Worm (Caenorhabditis elegans) whole organism, L4 larva: ENCODE measurements around the gene nfu-1.

ENCODE experiments used
- D1046.2 ChIP-seq: fragments of 200-800 bp; sonication (Bioruptor generic); IDR thresholded peaks from 2 replicates; pipeline ENCODE4 v1.3.6; 2022; ENCODE audit warnings: missing genetic modification characterization, missing compliant biosample characterization
- F37D6.2 ChIP-seq: sonication (generic microtip); optimal IDR thresholded peaks from 2 replicates; lab custom pipeline; 2016; ENCODE audit warnings: mild to moderate bottlenecking, missing genetic modification characterization, missing compliant biosample characterization
- F44E2.7 ChIP-seq: fragments of 200-800 bp; sonication (Bioruptor generic); IDR thresholded peaks from 2 replicates; pipeline ENCODE4 v2.1.2; 2022; ENCODE audit warnings: missing genetic modification characterization, missing compliant biosample characterization
- T20F7.1 ChIP-seq: fragments of 200-800 bp; sonication (Bioruptor generic); optimal IDR thresholded peaks from 2 replicates; lab custom pipeline; 2018; ENCODE audit warnings: mild to moderate bottlenecking, missing genetic modification characterization, missing compliant biosample characterization
- aha-1 ChIP-seq: fragments of 150-350 bp; peaks from one replicate; lab custom pipeline; 2014; ENCODE audit warnings: missing biosample characterization, missing genetic modification characterization
- ceh-62 ChIP-seq: sonication (generic microtip); optimal IDR thresholded peaks from 2 replicates; lab custom pipeline; 2017; ENCODE audit warnings: missing biosample characterization, missing genetic modification characterization
- cey-2 ChIP-seq: sonication (generic microtip); optimal IDR thresholded peaks from 3 replicates; lab custom pipeline; 2017; ENCODE audit warnings: missing genetic modification characterization, mild to moderate bottlenecking, missing compliant biosample characterization, antibody characterized with exemption, borderline replicate concordance; ENCODE audit not compliant: insufficient read depth
- ctbp-1 ChIP-seq: fragments of 200-800 bp; sonication (Bioruptor generic); IDR thresholded peaks from 2 replicates; pipeline ENCODE4 v1.3.6; 2022; ENCODE audit warnings: missing genetic modification reagents, missing genetic modification characterization, missing compliant biosample characterization
- daf-12 ChIP-seq: fragments of 150-350 bp; optimal IDR thresholded peaks from 2 replicates; lab custom pipeline; 2014; ENCODE audit warnings: missing biosample characterization, missing genetic modification reagents, missing genetic modification characterization
- daf-16 ChIP-seq, 3 experiments: sonication (generic microtip); optimal IDR thresholded peaks; 2 replicates each; lab custom pipeline; 2016 to 2017; ENCODE audit warnings: missing genetic modification characterization in 3 of 3, missing genetic modification reagents in 3 of 3, mild to moderate bottlenecking in 2 of 3, missing compliant biosample characterization in 2 of 3, missing biosample characterization in 1 of 3, moderate library complexity in 1 of 3
- daf-8 ChIP-seq: fragments of 200-800 bp; sonication (Bioruptor generic); IDR thresholded peaks from 2 replicates; pipeline ENCODE4 v1.3.6; 2022; ENCODE audit warnings: missing genetic modification characterization, missing compliant biosample characterization
- duxl-1 ChIP-seq: sonication (generic microtip); optimal IDR thresholded peaks from 2 replicates; lab custom pipeline; 2016; ENCODE audit warnings: mild to moderate bottlenecking, missing genetic modification characterization, moderate library complexity, missing compliant biosample characterization; ENCODE audit not compliant: poor library complexity
- dve-1 ChIP-seq: sonication (generic microtip); optimal IDR thresholded peaks from 2 replicates; lab custom pipeline; 2017; ENCODE audit warnings: antibody characterized with exemption, mild to moderate bottlenecking, missing genetic modification characterization, missing compliant biosample characterization; ENCODE audit not compliant: insufficient read depth
- fkh-10 ChIP-seq: fragments of 150-350 bp; optimal IDR thresholded peaks from 2 replicates; lab custom pipeline; 2014; ENCODE audit warnings: missing biosample characterization, missing genetic modification reagents, missing genetic modification characterization
- hif-1 ChIP-seq, 2 experiments: sonication (generic microtip); optimal IDR thresholded peaks; 2 replicates each; lab custom pipeline; 2016 to 2017; ENCODE audit warnings: missing compliant biosample characterization in 2 of 2, missing genetic modification characterization in 2 of 2, missing genetic modification reagents in 2 of 2, missing genotype in 2 of 2, mild to moderate bottlenecking in 1 of 2
- hlh-11 ChIP-seq: fragments of 200-800 bp; sonication (Bioruptor generic); optimal IDR thresholded peaks from 2 replicates; lab custom pipeline; 2018; ENCODE audit warnings: mild to moderate bottlenecking, missing genetic modification characterization, missing compliant biosample characterization
- hlh-30 ChIP-seq: sonication (generic microtip); optimal IDR thresholded peaks from 2 replicates; lab custom pipeline; 2017; ENCODE audit warnings: antibody characterized with exemption, mild to moderate bottlenecking, missing genetic modification characterization, missing compliant biosample characterization; ENCODE audit not compliant: insufficient read depth
- jun-1 ChIP-seq: fragments of 150-350 bp; optimal IDR thresholded peaks from 2 replicates; lab custom pipeline; 2014; ENCODE audit warnings: missing biosample characterization, missing genetic modification reagents, missing genetic modification characterization
- lin-15B ChIP-seq: fragments of 150-350 bp; sonication (generic microtip); optimal IDR thresholded peaks from 3 replicates; lab custom pipeline; 2014; ENCODE audit warnings: missing biosample characterization, missing genetic modification characterization
- lin-38 ChIP-seq: fragments of 200-800 bp; sonication (Bioruptor generic); IDR thresholded peaks from 2 replicates; pipeline ENCODE4 v1.3.6; 2022; ENCODE audit warnings: missing genetic modification reagents, missing genetic modification characterization, missing compliant biosample characterization
- madf-9 ChIP-seq: fragments of 200-800 bp; sonication (Bioruptor generic); conservative IDR thresholded peaks from 2 replicates; pipeline ENCODE4 v1.3.6; 2022; ENCODE audit warnings: missing genetic modification reagents, missing genetic modification characterization, missing compliant biosample characterization
- mdl-1 ChIP-seq, 2 experiments: fragments of 150-350 bp in 1 of 2; sonication (generic microtip) in 1 of 2; optimal IDR thresholded peaks; 2 replicates each; lab custom pipeline; 2014 to 2017; ENCODE audit warnings: missing biosample characterization in 2 of 2, missing genetic modification characterization in 2 of 2
- mep-1 ChIP-seq: fragments of 150-350 bp; sonication (generic microtip); optimal IDR thresholded peaks from 3 replicates; lab custom pipeline; 2014; ENCODE audit warnings: missing biosample characterization, missing genetic modification characterization
- mes-2 ChIP-seq: sonication (generic microtip); optimal IDR thresholded peaks from 2 replicates; lab custom pipeline; 2016; ENCODE audit warnings: missing genotype, mild to moderate bottlenecking, missing genetic modification characterization, missing compliant biosample characterization; ENCODE audit not compliant: poor library complexity, severe bottlenecking
- nhr-102 ChIP-seq: sonication (generic microtip); optimal IDR thresholded peaks from 2 replicates; lab custom pipeline; 2016; ENCODE audit warnings: mild to moderate bottlenecking, missing genetic modification characterization, moderate library complexity, missing compliant biosample characterization
- nhr-11 ChIP-seq: fragments of 150-350 bp; optimal IDR thresholded peaks from 2 replicates; lab custom pipeline; 2014; ENCODE audit warnings: missing biosample characterization, missing genetic modification characterization
- nhr-25 ChIP-seq: sonication (generic microtip); optimal IDR thresholded peaks from 2 replicates; lab custom pipeline; 2017; ENCODE audit warnings: missing genetic modification characterization, mild to moderate bottlenecking, missing compliant biosample characterization, antibody characterized with exemption, moderate library complexity, borderline replicate concordance; ENCODE audit not compliant: insufficient read depth
- nhr-48 ChIP-seq: sonication (generic microtip); optimal IDR thresholded peaks from 2 replicates; lab custom pipeline; 2016; ENCODE audit warnings: mild to moderate bottlenecking, missing genetic modification characterization, missing compliant biosample characterization
- nhr-77 ChIP-seq: fragments of 150-350 bp; optimal IDR thresholded peaks from 2 replicates; lab custom pipeline; 2014; ENCODE audit warnings: missing biosample characterization, missing genetic modification characterization
- pha-4 ChIP-seq, 2 experiments: fragments of 150-350 bp in 1 of 2; fragments of 200-800 bp in 1 of 2; sonication (Bioruptor generic) in 1 of 2; IDR thresholded peaks in 1 of 2; optimal IDR thresholded peaks in 1 of 2; 2 replicates each; pipeline versions ENCODE4 v1.3.6 to Lab custom; 2014 to 2022; ENCODE audit warnings: missing genetic modification characterization in 2 of 2, missing genetic modification reagents in 2 of 2, missing biosample characterization in 1 of 2, missing compliant biosample characterization in 1 of 2
- rbr-2 ChIP-seq: sonication (generic microtip); optimal IDR thresholded peaks from 2 replicates; lab custom pipeline; 2016; ENCODE audit warnings: missing genotype, missing genetic modification characterization, missing compliant biosample characterization
- sdz-12 ChIP-seq: fragments of 200-800 bp; sonication (Bioruptor generic); optimal IDR thresholded peaks from 2 replicates; lab custom pipeline; 2018; ENCODE audit warnings: mild to moderate bottlenecking, missing genetic modification characterization, missing compliant biosample characterization
- snpc-1.2 ChIP-seq: fragments of 200-800 bp; sonication (Bioruptor generic); IDR thresholded peaks from 2 replicates; pipeline ENCODE4 v1.3.6; 2022; ENCODE audit warnings: missing genetic modification reagents, missing genetic modification characterization, missing compliant biosample characterization
- spr-1 ChIP-seq: sonication (generic microtip); optimal IDR thresholded peaks from 2 replicates; lab custom pipeline; 2016; ENCODE audit warnings: mild to moderate bottlenecking, missing genetic modification characterization, missing compliant biosample characterization
- tra-1 ChIP-seq: fragments of 200-800 bp; sonication (Bioruptor generic); IDR thresholded peaks from 2 replicates; pipeline ENCODE4 v1.3.6; 2022; ENCODE audit warnings: missing genetic modification reagents, missing genetic modification characterization, missing compliant biosample characterization
- unc-130 ChIP-seq: sonication (generic microtip); optimal IDR thresholded peaks from 2 replicates; lab custom pipeline; 2016; ENCODE audit warnings: missing genetic modification reagents, missing genetic modification characterization, missing compliant biosample characterization
- vab-7 ChIP-seq: fragments of 200-800 bp; sonication (Bioruptor generic); IDR thresholded peaks from 2 replicates; pipeline ENCODE4 v1.3.6; 2022; ENCODE audit warnings: missing genetic modification reagents, missing genetic modification characterization, missing compliant biosample characterization
- zfp-3 ChIP-seq: fragments of 200-800 bp; sonication (Bioruptor generic); conservative IDR thresholded peaks from 2 replicates; pipeline ENCODE4 v1.3.6; 2022; ENCODE audit warnings: missing genetic modification reagents, missing genetic modification characterization, missing compliant biosample characterization
- zip-11 ChIP-seq: fragments of 200-800 bp; sonication (Bioruptor generic); IDR thresholded peaks from 2 replicates; pipeline ENCODE4 v1.3.6; 2022; ENCODE audit warnings: missing genetic modification characterization, missing compliant biosample characterization
- zip-2 ChIP-seq: fragments of 150-350 bp; optimal IDR thresholded peaks from 2 replicates; lab custom pipeline; 2014; ENCODE audit warnings: missing biosample characterization, missing genetic modification characterization
- ztf-11 ChIP-seq: fragments of 150-350 bp; optimal IDR thresholded peaks from 2 replicates; lab custom pipeline; 2014; ENCODE audit warnings: missing biosample characterization, missing genetic modification characterization
- ztf-7 ChIP-seq: fragments of 150-350 bp; optimal IDR thresholded peaks from 2 replicates; lab custom pipeline; 2014; ENCODE audit warnings: missing biosample characterization, missing genetic modification characterization

Gene nfu-1

ce11 chrIV:10367740-10368246, 19.4 kb upstream of the nfu-1 start, which contains the start of gene pges-2 (continued):
- TF ChIP-seq hif-1 (tag; optimal IDR thresholded peaks at IDR 0.05; lab: Kevin White, UChicago) (no peak), jun-1 (tag; lab: Kevin White, UChicago) (no peak), zip-2 (no peak), mep-1 (tag; lab: Kevin White, UChicago) (peak; percentile 22), ceh-62 (no peak), spr-1 (tag; lab: Kevin White, UChicago) (no peak), daf-8 (no peak), daf-12 (tag; lab: Kevin White, UChicago) (no peak), nhr-48 (tag; lab: Kevin White, UChicago) (no peak), rbr-2 (tag; lab: Kevin White, UChicago) (no peak), mdl-1 (tag; optimal IDR thresholded peaks at IDR 0.05; lab: Kevin White, UChicago) (no peak), zfp-3 (GFP tag; lab: Robert Waterston, UW) (no peak)

DNA sequence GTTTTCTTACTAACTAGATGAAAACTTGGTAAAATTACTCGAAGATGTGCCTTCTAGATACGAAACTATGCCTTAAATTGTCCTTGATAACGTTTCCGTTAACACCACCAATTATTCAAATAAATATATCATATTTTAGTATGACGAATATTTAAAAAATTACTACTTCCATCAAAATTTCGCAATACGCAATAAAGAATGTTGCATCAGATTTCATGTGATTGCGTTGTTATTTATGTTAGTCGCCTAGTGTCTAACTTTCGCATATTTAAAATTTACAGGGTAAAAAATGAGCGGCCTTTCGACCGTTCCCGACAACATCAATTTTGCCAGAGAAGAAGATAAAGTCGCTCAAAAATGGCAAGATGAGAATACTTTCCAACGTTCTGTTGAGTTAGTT, 18.9 kb upstream of the nfu-1 start, which contains the start of gene iars-1:
Gene iars-1, plus strand, starts transcription at position 276 of the 400 bp plus-strand sequence.
- TF ChIP-seq lin-15B (no peak), zip-11 (GFP tag; lab: Robert Waterston, UW) (no peak), D1046.2 (GFP tag; lab: Robert Waterston, UW) (no peak), sdz-12 (GFP tag; lab: Kevin White, UChicago) (no peak)

DNA sequence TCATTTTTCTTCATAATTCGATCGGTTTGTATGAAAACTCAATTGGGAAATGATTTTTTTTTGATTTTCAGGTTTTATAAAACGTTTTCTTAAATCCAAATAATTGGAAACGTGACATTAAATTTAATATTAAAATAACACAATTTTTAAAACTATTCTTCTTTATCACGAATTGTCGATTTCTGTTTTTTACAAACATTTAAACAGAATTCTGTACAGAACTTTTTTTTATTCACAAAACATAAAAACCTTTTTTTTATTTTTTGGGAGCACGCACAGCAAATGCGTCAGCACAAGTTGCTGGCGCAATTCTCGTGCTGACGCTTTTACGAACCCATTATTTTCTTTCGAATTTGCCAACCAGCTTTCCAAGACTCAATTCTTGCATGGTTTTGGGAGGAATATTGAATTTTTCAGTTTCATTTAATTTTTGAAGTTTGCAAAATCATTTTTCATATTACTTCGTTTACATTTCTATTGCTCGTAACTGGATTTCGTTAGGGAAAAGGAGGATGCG, 13.4 kb upstream of the nfu-1 start, which contains the start of gene mpz-5:
Gene mpz-5, minus strand, starts transcription at position 51 of the 517 bp plus-strand sequence.
- TF ChIP-seq cey-2 (tag; lab: Kevin White, UChicago) (no peak), mes-2 (peak; percentile 69), pha-4 (GFP tag; IDR thresholded peaks at IDR 0.05; lab: Robert Waterston, UW) (no peak), pha-4 (tag; optimal IDR thresholded peaks at IDR 0.05; lab: Kevin White, UChicago) (peak; percentile 53), ctbp-1 (GFP tag; lab: Robert Waterston, UW) (0 out of 2 replicates have a peak, but pooled peaks have one; percentile 9), mdl-1 (tag; optimal IDR thresholded peaks at IDR 0.05; lab: Kevin White, UChicago) (peak in 1 of 2 experiments; percentile 22), F37D6.2 (tag; lab: Kevin White, UChicago) (peak; percentile 30), hlh-30 (tag; lab: Kevin White, UChicago) (peak; percentile 59), ztf-11 (tag; lab: Kevin White, UChicago) (no peak), unc-130 (GFP tag; lab: Kevin White, UChicago) (peak; percentile 21), nhr-102 (peak; percentile 41), T20F7.1 (GFP tag; lab: Kevin White, UChicago) (peak; percentile 53), lin-38 (GFP tag; lab: Robert Waterston, UW) (peak; percentile 74), tra-1 (GFP tag; lab: Robert Waterston, UW) (no peak), hlh-11 (peak; percentile 55), snpc-1.2 (GFP tag; lab: Robert Waterston, UW) (0 out of 2 replicates have a peak, but pooled peaks have one; percentile 55), sdz-12 (GFP tag; lab: Kevin White, UChicago) (no peak), hif-1 (tag; optimal IDR thresholded peaks at IDR 0.05; lab: Kevin White, UChicago) (peak in 1 of 2 experiments; percentile 37), nhr-77 (tag; lab: Kevin White, UChicago) (peak; percentile 51), nhr-25 (tag; lab: Kevin White, UChicago) (peak; percentile 16), nhr-11 (no peak), daf-16 (GFP tag; optimal IDR thresholded peaks at IDR 0.05; lab: Kevin White, UChicago) (peak in 1 of 2 experiments; percentile 19), daf-16 (tag; optimal IDR thresholded peaks at IDR 0.05; lab: Kevin White, UChicago) (peak; percentile 36), madf-9 (GFP tag; lab: Robert Waterston, UW) (0 out of 2 replicates have a peak, but pooled peaks have one; percentile 8), aha-1 (tag; lab: Kevin White, UChicago) (no peak), dve-1 (tag; lab: Kevin White, UChicago) (peak; percentile 81), jun-1 (tag; lab: Kevin White, UChicago) (no peak), ztf-7 (peak; percentile 54), spr-1 (tag; lab: Kevin White, UChicago) (peak; percentile 30), fkh-10 (GFP tag; lab: Kevin White, UChicago) (peak; percentile 30), nhr-48 (tag; lab: Kevin White, UChicago) (peak; percentile 7), vab-7 (GFP tag; lab: Robert Waterston, UW) (no peak), ceh-62 (no peak), F44E2.7 (GFP tag; lab: Robert Waterston, UW) (no peak), duxl-1 (tag; lab: Kevin White, UChicago) (peak; percentile 16), mep-1 (tag; lab: Kevin White, UChicago) (peak; percentile 67)
